Fruit fly (Drosophila melanogaster) Kc167 (cell line): Measurements from ENCODE around the gene CG14564.

Experiments used
- Sin3A ChIP-seq: fragments of >200 bp; optimal IDR thresholded peaks from 2 replicates; lab custom pipeline; 2018; ENCODE audit warnings: missing external identifiers
- h ChIP-seq: fragments of >200 bp; optimal IDR thresholded peaks from 3 replicates; lab custom pipeline; 2018; ENCODE audit warnings: missing external identifiers
- insv ChIP-seq: fragments of >200 bp; optimal IDR thresholded peaks from 3 replicates; lab custom pipeline; 2018; ENCODE audit warnings: missing external identifiers
- psq ChIP-seq: fragments of >200 bp; optimal IDR thresholded peaks from 2 replicates; lab custom pipeline; 2017; ENCODE audit warnings: missing external identifiers

DNA sequence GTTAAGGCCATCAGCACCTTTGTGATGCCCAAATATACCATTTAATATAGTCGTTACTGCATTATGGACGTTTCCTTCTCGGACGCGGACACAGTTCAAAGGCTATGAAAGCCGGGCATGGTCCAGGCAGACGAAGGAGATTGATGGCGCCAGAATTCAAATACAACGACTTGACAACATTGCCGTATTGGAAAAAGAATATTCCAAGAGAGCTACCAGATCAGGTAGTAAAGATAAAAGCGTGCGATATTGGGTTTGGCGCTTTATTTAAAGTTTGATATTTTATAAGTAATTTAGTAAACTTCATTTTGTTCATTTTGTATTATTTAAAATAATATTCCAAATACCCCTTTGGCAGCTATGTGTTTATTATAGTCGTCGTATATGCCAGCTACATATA, 16.9 kb downstream of the CG14564 start:
- TF ChIP-seq Sin3A (lab: Kevin White, UChicago) = no peak
- TF ChIP-seq psq (lab: Kevin White, UChicago) = no peak
- TF ChIP-seq insv (lab: Kevin White, UChicago) = no peak
- no peak for TF ChIP-seq h
